Worm (Caenorhabditis elegans): ENCODE data around the gene nhr-102.

nhr-102 gene

DNA sequence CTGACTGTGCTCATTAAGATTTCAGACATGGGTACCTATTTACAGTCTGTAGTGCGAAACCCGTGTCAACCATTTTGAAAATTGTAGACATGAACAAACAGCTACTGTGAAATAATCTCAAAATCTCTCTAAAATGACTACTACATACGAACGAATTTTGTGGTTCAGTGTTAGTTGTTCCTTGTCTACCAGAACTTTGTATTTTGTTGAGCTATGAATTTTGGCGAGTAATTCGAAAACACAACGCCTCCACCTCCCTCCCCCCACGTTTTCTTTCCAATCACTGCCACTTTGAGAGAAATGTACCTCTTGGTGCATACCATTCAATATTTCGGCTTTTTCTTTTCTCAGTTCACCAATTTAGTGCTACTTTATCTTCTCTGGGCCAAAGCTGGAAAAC lies 16.5 kb upstream of the nhr-102 start, which contains the start of gene T06C12.11:
Gene T06C12.11, plus strand, starts transcription at position 301 of the 400 bp plus-strand sequence.
- TF ChIP-seq unc-62 (GFP tag; optimal IDR thresholded peaks at IDR 0.05), result no peak

DNA sequence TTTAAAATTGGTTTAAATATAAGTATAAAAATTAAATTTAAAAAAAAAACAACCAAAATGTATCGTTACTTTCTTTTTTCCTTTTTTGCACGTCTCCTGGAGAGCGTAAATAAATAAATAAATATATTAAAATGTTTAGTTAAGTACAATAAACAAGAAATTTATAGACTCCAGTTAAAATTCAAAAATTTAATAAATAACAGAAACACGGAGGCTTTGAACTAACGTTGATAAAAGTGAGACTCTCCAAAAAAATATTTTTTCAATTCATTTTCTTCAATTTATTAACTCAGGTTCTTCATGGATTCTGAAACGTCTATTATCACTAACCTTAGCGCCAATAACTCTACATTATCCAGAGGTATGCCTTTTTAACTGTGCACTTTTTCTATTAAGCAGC lies 15.6 kb upstream of the nhr-102 start, which contains the start of gene T06C12.12:
Gene T06C12.12, plus strand, starts transcription at position 301 of the 400 bp plus-strand sequence.
- TF ChIP-seq unc-62 (GFP tag; optimal IDR thresholded peaks at IDR 0.05), result no peak

DNA sequence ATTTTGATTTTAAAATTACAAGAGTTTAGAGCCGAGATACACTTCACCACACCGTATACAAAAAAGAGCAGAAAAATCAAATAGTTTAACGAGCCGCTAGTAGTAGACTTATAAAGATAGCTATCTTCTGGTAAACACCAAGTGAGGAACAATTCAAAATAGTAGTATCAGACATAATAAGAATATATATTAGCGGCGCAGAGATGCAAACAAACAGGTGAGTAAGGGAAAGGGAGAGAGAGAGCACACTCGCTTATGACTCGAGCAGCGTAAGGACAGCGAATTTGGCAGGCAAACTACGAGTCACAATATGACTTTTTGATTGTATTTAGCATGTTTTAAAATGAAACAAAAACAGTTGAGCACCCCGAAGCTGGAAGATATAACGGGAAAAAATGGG lies 15.1 kb upstream of the nhr-102 start:
- no peak for TF ChIP-seq unc-62 (GFP tag; optimal IDR thresholded peaks at IDR 0.05)

DNA sequence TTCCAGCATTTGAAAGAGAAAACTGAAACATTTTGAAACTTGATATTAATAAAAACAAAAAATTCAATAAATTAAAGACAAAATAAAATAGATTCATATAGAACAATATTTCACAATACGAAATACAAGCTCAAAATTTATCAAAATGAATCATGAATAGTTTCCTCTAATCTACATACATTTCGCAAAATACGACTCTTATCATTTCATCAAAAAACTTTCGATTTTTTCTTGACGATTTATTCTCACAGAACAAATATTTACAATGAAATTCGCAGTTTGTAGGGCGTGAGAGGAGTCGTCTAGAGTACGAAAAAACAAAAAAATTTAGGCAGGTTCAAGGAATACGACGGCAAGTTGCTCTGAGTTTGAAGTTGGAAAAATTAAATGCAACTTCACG lies 13.9 kb upstream of the nhr-102 start:
- TF ChIP-seq unc-62 (GFP tag; optimal IDR thresholded peaks at IDR 0.05), result no peak

DNA sequence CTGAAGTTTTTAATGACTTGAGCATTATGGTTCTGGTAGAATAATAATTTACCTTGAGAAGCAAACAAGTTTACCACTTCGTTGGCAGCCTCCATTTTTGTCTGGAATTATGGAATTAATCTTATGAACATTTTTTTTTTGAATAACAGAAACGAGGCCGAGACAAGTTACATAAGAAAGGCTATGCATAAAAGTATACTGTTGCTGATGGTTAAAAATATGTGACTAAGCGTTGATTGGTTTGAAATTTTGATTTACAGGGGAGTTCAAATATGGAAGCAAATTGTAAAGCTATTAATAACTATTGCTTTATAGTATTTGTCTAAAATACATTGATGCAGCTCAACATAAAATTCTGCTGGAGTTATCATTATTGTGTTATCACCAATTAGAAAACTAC lies 12.5 kb upstream of the nhr-102 start, which contains the start of gene cgt-1:
Gene cgt-1, minus strand, starts transcription at position 101 of the 400 bp plus-strand sequence.
- no peak for TF ChIP-seq unc-62 (GFP tag; optimal IDR thresholded peaks at IDR 0.05)

DNA sequence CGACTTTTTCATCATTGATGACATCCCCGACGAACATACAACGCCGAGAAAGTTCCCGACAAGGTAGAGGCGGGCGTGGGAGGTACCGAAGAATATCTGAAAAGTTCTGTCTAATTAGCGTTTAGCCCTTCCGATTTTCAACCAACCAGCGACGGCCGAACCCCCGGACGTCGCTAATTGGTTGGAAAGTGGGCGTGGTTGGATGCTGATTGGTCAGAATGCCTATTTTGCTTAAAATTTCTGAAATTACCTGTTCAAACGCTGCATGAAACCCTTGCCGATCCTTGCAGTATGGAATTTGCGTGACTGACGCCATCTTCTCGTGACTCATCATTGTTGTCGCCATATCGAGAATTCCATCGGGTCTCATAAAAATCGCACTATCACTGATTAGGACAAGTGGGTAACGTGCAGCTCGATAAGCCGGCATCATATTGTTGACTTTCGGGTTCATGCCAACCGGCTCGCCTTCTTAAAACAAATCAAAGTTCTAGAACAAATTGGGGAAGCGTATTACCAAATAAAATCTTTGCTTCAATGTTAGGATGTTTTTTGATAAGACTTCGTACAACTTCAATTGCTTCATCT lies 11.6 kb upstream of the nhr-102 start:
- TF ChIP-seq unc-62 (GFP tag; optimal IDR thresholded peaks at IDR 0.05), result no peak

DNA sequence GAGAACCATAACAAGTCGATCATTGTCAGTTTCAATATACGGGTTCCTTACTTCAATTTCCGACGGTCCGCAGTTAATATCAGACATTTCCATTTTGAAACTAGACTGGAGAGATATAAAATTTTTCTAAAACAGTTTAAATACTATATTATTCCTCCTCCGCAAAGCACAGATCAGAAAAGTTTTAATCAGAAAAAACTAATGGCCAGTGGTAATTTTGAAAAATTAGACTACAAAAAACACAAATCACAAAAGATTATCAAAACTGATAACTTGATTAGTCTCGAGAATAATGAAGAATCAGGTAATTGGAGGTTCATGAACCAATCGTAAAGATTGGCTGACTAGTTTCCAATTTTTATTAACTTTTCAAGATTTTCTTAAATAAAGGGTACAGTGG lies 9.8 kb upstream of the nhr-102 start, which contains the start of gene T06C12.9:
Gene T06C12.9, minus strand, starts transcription at position 101 of the 400 bp plus-strand sequence.
- TF ChIP-seq unc-62 (GFP tag; optimal IDR thresholded peaks at IDR 0.05), result no peak

DNA sequence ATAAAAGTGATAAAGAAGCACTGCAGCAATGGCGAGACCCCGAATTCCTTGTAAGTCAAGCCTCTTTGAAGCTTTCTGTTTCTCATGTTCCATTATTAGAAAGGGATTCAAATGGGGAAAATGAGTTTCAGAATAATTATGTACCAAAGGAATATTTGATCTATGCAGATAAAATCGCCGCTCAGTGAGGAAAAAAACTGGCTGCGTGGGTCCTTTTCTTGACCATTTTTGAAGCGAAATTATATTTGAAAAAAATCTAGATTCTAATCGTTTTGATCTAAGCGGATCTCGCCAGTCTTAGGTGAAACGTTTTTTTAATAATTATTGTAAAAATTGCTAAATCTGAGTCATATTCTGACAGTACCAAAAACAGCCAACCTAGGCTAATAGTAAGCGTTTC lies 8.5 kb upstream of the nhr-102 start, which contains the start of gene oac-42:
Gene oac-42, minus strand, starts transcription at position 101 of the 400 bp plus-strand sequence.
- TF ChIP-seq unc-62 (GFP tag; optimal IDR thresholded peaks at IDR 0.05), result no peak

DNA sequence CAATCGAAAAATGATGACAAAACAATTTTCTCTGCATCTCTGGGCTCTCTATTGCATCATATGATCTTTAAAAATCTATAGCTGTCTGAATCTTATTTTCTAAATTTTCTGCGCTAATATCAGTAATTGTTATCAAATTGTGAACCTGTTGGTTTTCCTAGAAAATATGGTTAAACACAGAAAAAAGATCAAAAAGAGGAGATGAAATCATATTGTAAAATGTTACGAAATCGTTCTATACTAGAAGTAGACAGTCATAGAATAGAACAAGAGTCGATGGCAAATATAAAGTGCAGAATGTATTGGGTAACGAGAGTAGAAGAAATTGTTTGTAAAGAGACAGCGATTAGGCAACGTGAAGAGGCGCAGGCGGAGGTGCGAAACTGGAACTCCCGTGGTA lies 4.5 kb upstream of the nhr-102 start:
- TF ChIP-seq unc-62 (GFP tag; optimal IDR thresholded peaks at IDR 0.05), result no peak

DNA sequence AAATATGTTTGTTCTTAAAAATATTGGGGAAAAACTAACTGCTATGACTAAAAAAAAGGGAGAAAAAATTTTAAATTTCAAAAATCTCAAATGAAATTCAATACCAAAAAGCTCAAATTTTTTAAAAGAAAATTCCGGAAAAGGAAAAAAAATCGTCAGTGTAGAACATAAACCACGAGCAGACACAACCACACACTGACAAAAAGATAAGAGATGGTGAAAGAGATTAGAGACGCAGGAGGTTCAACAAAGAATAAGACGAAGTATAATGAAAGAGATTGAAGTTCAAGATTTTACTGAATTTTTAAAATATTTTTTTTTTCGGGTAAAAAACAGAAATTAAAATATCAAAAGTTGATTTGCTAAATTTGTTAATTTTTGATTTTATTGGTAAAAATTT lies 3.8 kb upstream of the nhr-102 start:
- TF ChIP-seq unc-62 (GFP tag; optimal IDR thresholded peaks at IDR 0.05), result no peak

DNA sequence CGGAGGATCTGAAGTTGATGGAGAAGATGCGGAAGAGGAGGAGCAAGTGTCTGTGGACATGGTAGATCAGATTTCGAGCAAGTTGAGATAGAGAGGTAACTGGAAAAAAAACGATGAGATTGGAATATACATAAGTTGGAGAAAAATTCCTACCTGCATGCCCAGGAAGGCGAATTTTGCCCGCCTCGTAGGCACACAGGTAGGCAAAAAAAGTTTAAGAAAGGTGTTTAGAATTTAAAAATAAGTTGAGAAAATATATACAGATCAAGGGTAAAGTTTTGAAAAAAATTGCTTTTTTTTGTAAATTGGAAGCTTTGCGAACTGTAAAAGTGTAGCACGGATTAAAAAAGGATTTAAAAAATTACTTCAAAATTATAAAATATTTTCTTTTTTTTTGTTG lies 3.3 kb upstream of the nhr-102 start, which contains the start of gene nhr-84:
Gene nhr-84, minus strand, starts transcription at position 101 of the 400 bp plus-strand sequence.
- no peak for TF ChIP-seq unc-62 (GFP tag; optimal IDR thresholded peaks at IDR 0.05)

DNA sequence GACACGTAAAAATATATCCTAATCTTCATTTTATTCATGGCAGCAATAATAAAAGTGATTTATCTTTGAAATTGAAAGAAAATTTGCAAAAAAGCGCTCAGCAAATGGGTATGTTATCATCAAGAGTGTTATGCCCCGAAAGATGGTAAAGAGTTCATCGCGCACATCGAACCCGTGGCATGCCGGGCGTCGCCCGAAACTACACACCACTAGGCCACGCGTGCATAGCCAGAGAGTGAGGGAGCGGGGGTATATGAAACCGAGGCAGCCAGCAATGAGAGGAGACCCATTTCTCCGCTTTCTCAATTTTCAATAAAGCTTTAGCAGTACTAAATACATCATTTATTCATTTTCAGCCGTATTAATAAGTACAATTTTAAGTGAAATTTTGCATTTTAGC lies 2.4 kb downstream of the nhr-102 start:
- TF ChIP-seq unc-62 (GFP tag; optimal IDR thresholded peaks at IDR 0.05), result no peak

DNA sequence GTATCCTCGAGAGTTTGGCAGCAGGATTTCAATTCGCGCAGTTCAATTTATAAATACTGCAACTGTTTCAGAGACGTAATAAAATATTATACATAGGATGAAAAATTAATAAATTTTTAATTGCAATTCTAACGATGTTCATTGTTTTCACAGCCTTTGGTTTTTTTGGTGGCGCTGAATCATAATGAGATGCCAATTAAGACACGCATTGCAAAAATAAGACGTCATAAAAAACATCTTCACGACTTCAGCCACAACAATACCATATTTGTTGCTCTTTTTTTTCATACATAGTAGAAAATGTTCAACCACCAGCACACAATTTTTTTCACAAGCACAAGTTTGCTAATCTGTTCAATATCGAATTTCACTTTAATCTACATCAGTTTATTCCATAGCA lies 3.9 kb downstream of the nhr-102 start, which contains the start of gene str-56:
Gene str-56, plus strand, starts transcription at position 301 of the 400 bp plus-strand sequence.
- TF ChIP-seq unc-62 (GFP tag; optimal IDR thresholded peaks at IDR 0.05), result no peak

DNA sequence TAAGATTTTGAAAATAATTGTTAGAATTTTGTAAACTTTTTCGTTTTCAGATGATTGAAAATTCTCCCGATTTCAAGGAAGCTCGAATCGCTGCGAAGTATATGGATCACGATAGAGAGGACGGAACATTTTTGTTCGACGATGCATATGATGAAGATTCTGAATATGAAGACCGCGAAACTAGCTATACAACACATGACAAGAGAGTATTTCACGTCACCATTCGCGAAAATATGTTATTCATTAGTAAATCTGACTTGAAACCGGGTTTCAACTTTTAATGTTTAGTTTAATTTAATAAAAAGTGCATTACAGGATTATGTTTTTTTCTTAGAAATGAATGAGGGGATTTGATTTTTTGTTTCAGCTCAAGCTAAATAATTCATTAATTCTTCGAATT lies 5.9 kb downstream of the nhr-102 start, which contains the start of gene str-57:
Gene str-57, plus strand, starts transcription at position 301 of the 400 bp plus-strand sequence.
- no peak for TF ChIP-seq unc-62 (GFP tag; optimal IDR thresholded peaks at IDR 0.05)

DNA sequence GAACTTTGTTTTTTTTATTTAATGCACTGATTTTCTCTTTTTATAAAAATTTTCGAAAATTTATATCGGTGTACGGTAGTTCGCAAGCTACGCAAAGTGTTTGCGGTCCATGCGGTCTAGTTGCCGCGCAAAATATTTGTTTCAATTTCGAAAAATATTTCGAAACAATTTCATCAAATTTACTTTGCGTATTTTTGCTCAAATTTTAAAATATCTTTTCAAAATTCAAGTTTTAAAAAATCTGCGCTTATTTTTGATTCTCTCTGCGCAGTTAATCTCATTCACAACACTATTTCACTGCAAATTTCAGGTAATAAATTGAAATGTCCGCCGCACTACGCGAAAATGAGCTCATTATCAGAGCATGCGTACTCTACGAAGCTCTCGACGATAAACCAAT lies 8.8 kb downstream of the nhr-102 start, which contains the start of gene fbxa-197:
Gene fbxa-197, plus strand, starts transcription at position 301 of the 400 bp plus-strand sequence.
- TF ChIP-seq unc-62 (GFP tag; optimal IDR thresholded peaks at IDR 0.05), result no peak

DNA sequence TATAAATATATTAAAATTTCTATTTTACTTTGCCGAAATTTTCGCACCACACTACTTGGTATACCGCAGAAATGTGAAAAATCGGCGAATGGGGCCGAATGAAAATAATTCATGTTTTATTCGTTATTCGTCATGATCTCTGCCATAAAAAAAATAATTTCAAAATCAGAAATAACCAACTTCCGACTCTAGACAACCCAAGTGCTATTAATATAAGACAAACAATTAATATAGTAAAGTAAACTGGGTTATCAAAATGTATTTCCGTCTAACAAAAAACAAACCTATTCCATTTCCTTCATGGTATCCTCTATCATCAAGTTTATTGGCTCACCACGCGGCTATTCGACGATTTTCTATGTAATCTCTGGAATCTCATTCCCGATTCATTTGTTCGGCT lies 10.4 kb downstream of the nhr-102 start, which contains the start of gene srh-293:
Gene srh-293, plus strand, starts transcription at position 301 of the 400 bp plus-strand sequence.
- TF ChIP-seq unc-62 (GFP tag; optimal IDR thresholded peaks at IDR 0.05), result no peak

DNA sequence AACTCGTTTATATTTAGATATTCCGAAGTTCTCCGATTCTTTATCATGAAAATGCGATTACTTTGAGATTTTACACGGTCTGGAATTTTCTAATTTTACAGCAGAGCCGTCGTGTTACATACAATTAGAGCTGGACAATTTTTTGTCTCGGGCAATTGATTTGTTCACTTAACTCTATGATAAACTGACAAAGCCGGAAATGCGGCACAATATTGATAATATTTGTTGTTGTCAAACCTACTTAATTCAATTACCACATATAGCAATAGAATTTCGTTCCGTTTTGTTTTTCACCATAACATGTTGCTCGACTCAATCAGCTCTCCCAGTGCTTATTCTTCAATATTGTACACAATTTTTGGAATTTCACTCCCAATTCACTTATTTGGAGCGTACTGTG lies 13.2 kb downstream of the nhr-102 start, which contains the start of gene srh-299:
Gene srh-299, plus strand, starts transcription at position 301 of the 400 bp plus-strand sequence.
- TF ChIP-seq unc-62 (GFP tag; optimal IDR thresholded peaks at IDR 0.05), result no peak

Measured in whole organism, dauer.